Fruit fly (Drosophila melanogaster) whole organism, prepupa: ENCODE results near the gene CG12229.

Source experiments
- Blimp-1 ChIP-seq: fragments of 200-800 bp; sonication (Bioruptor generic); optimal IDR thresholded peaks from 3 replicates; lab custom pipeline; 2017; ENCODE audit warnings: missing biosample characterization, missing genetic modification characterization, mild to moderate bottlenecking, moderate library complexity, missing genetic modification reagents
- CG10631 ChIP-seq: fragments of 200-800 bp; sonication (Bioruptor generic); optimal IDR thresholded peaks from 2 replicates; lab custom pipeline; 2016; ENCODE audit warnings: missing biosample characterization, missing genetic modification characterization
- CG10669 ChIP-seq: fragments of 200-800 bp; sonication (Bioruptor generic); optimal IDR thresholded peaks from 3 replicates; lab custom pipeline; 2018; ENCODE audit warnings: missing biosample characterization, mild to moderate bottlenecking, missing genetic modification characterization, moderate library complexity
- CG11762 ChIP-seq: fragments of 200-800 bp; sonication (Bioruptor generic); optimal IDR thresholded peaks from 3 replicates; lab custom pipeline; 2016; ENCODE audit warnings: missing biosample characterization, missing genetic modification characterization; ENCODE audit not compliant: insufficient read depth
- CG11902 ChIP-seq: fragments of 200-800 bp; sonication (Bioruptor generic); optimal IDR thresholded peaks from 3 replicates; lab custom pipeline; 2016; ENCODE audit warnings: missing biosample characterization, missing genetic modification characterization
- CG15336 ChIP-seq: fragments of 200-800 bp; sonication (Bioruptor generic); IDR thresholded peaks from 2 replicates; pipeline ENCODE4 v1.3.6; 2022; ENCODE audit warnings: missing biosample characterization, missing genetic modification characterization
- CG16779 ChIP-seq: fragments of 200-800 bp; sonication (Bioruptor generic); optimal IDR thresholded peaks from 3 replicates; lab custom pipeline; 2017; ENCODE audit warnings: missing biosample characterization, mild to moderate bottlenecking, missing genetic modification characterization
- CG31627 ChIP-seq: fragments of 200-800 bp; sonication (Bioruptor generic); optimal IDR thresholded peaks from 3 replicates; lab custom pipeline; 2016; ENCODE audit warnings: missing biosample characterization, missing genetic modification characterization
- CG32006 ChIP-seq: fragments of 200-800 bp; sonication (Bioruptor generic); optimal IDR thresholded peaks from 3 replicates; lab custom pipeline; 2017; ENCODE audit warnings: missing biosample characterization, mild to moderate bottlenecking, missing genetic modification characterization
- CG6808 ChIP-seq: fragments of 200-800 bp; sonication (Bioruptor generic); optimal IDR thresholded peaks from 3 replicates; lab custom pipeline; 2017; ENCODE audit warnings: missing biosample characterization, missing genetic modification characterization, mild to moderate bottlenecking, moderate library complexity, missing genetic modification reagents
- CG6854 ChIP-seq: fragments of 200-800 bp; sonication (Bioruptor generic); optimal IDR thresholded peaks from 2 replicates; lab custom pipeline; 2017; ENCODE audit warnings: missing biosample characterization, mild to moderate bottlenecking, missing genetic modification characterization
- CG7368 ChIP-seq: fragments of 200-800 bp; sonication (Bioruptor generic); optimal IDR thresholded peaks from 3 replicates; lab custom pipeline; 2016; ENCODE audit warnings: missing biosample characterization, missing genetic modification characterization
- CG8119 ChIP-seq: fragments of 200-800 bp; sonication (Bioruptor generic); IDR thresholded peaks from 3 replicates; pipeline ENCODE4 v1.3.6; 2022; ENCODE audit warnings: missing biosample characterization, missing genetic modification characterization
- CG8319 ChIP-seq: fragments of 200-800 bp; sonication (Bioruptor generic); optimal IDR thresholded peaks from 3 replicates; lab custom pipeline; 2016; ENCODE audit warnings: missing biosample characterization, missing genetic modification characterization
- CG8632 ChIP-seq: fragments of 200-800 bp; sonication (Bioruptor generic); optimal IDR thresholded peaks from 3 replicates; lab custom pipeline; 2016; ENCODE audit warnings: missing biosample characterization, missing genetic modification characterization
- CG9139 ChIP-seq: fragments of 200-800 bp; sonication (Bioruptor generic); optimal IDR thresholded peaks from 3 replicates; lab custom pipeline; 2017; ENCODE audit warnings: missing biosample characterization, mild to moderate bottlenecking, missing genetic modification characterization
- Eip75B ChIP-seq: fragments of 200-800 bp; sonication (Bioruptor generic); optimal IDR thresholded peaks from 3 replicates; lab custom pipeline; 2016; ENCODE audit warnings: missing biosample characterization, missing genetic modification characterization
- Eip78C ChIP-seq: fragments of 200-800 bp; sonication (Bioruptor generic); peaks from one replicate; lab custom pipeline; 2016; ENCODE audit warnings: missing biosample characterization, missing genetic modification characterization
- Eip93F ChIP-seq: fragments of 200-800 bp; sonication (Bioruptor generic); optimal IDR thresholded peaks from 2 replicates; lab custom pipeline; 2016; ENCODE audit warnings: missing biosample characterization, mild to moderate bottlenecking, missing genetic modification characterization
- Ets21C ChIP-seq: fragments of 200-800 bp; sonication (Bioruptor generic); optimal IDR thresholded peaks from 3 replicates; lab custom pipeline; 2016; ENCODE audit warnings: missing biosample characterization, missing genetic modification characterization
- Ets96B ChIP-seq: fragments of 200-800 bp; optimal IDR thresholded peaks from 2 replicates; lab custom pipeline; 2019; ENCODE audit warnings: missing biosample characterization, mild to moderate bottlenecking, missing genetic modification characterization, moderate library complexity
- Gug ChIP-seq: fragments of 200-800 bp; sonication (Bioruptor generic); IDR thresholded peaks from 2 replicates; pipeline ENCODE4 v1.3.6; 2022; ENCODE audit warnings: missing biosample characterization, missing genetic modification characterization
- Hr38 ChIP-seq: sonication (Bioruptor generic); optimal IDR thresholded peaks from 2 replicates; lab custom pipeline; 2016; ENCODE audit warnings: missing biosample characterization, missing genetic modification characterization
- Hr4 ChIP-seq: fragments of 200-800 bp; sonication (Bioruptor generic); optimal IDR thresholded peaks from 3 replicates; lab custom pipeline; 2016; ENCODE audit warnings: missing biosample characterization, missing genetic modification characterization
- Lpt ChIP-seq: fragments of 200-800 bp; sonication (Bioruptor generic); optimal IDR thresholded peaks from 3 replicates; lab custom pipeline; 2016; ENCODE audit warnings: missing biosample characterization, missing genetic modification characterization
- Met ChIP-seq: fragments of 200-800 bp; sonication (Bioruptor generic); optimal IDR thresholded peaks from 3 replicates; lab custom pipeline; 2016; ENCODE audit warnings: missing biosample characterization, missing genetic modification characterization
- Sox102F ChIP-seq: fragments of 200-800 bp; sonication (Bioruptor generic); optimal IDR thresholded peaks from 2 replicates; lab custom pipeline; 2016; ENCODE audit warnings: missing biosample characterization, mild to moderate bottlenecking, missing genetic modification characterization
- Sox14 ChIP-seq: fragments of 200-800 bp; sonication (Bioruptor generic); optimal IDR thresholded peaks from 3 replicates; lab custom pipeline; 2016; ENCODE audit warnings: missing biosample characterization, missing genetic modification characterization
- achi ChIP-seq: fragments of 200-800 bp; sonication (Bioruptor generic); optimal IDR thresholded peaks from 3 replicates; lab custom pipeline; 2016; ENCODE audit warnings: missing biosample characterization, missing genetic modification characterization
- acj6 ChIP-seq: fragments of 200-800 bp; sonication (Bioruptor generic); optimal IDR thresholded peaks from 3 replicates; lab custom pipeline; 2016; ENCODE audit warnings: missing biosample characterization, missing genetic modification characterization
- dsx ChIP-seq: fragments of 200-800 bp; optimal IDR thresholded peaks from 3 replicates; lab custom pipeline; 2019; ENCODE audit warnings: missing biosample characterization, mild to moderate bottlenecking, missing genetic modification characterization, moderate library complexity; ENCODE audit not compliant: poor library complexity, severe bottlenecking
- eg ChIP-seq: fragments of 200-800 bp; sonication (Bioruptor generic); IDR thresholded peaks from 3 replicates; pipeline ENCODE4 v1.3.6; 2022; ENCODE audit warnings: missing biosample characterization, missing genetic modification characterization
- esn ChIP-seq: fragments of 200-800 bp; sonication (Bioruptor generic); optimal IDR thresholded peaks from 2 replicates; lab custom pipeline; 2016; ENCODE audit warnings: missing biosample characterization, mild to moderate bottlenecking, missing genetic modification characterization, moderate library complexity
- fd59A ChIP-seq: fragments of 200-800 bp; sonication (Bioruptor generic); optimal IDR thresholded peaks from 2 replicates; lab custom pipeline; 2017; ENCODE audit warnings: missing biosample characterization, mild to moderate bottlenecking, missing genetic modification characterization, missing genetic modification reagents
- fd85E ChIP-seq: fragments of 200-800 bp; sonication (Bioruptor generic); optimal IDR thresholded peaks from 3 replicates; lab custom pipeline; 2016; ENCODE audit warnings: missing biosample characterization, missing genetic modification characterization
- fkh ChIP-seq: fragments of 200-800 bp; sonication (Bioruptor generic); optimal IDR thresholded peaks from 3 replicates; lab custom pipeline; 2017; ENCODE audit warnings: missing biosample characterization, mild to moderate bottlenecking, missing genetic modification characterization, moderate library complexity
- net ChIP-seq: fragments of 200-800 bp; sonication (Bioruptor generic); optimal IDR thresholded peaks from 3 replicates; lab custom pipeline; 2016; ENCODE audit warnings: missing biosample characterization, missing genetic modification characterization
- pdm3 ChIP-seq: fragments of 200-800 bp; sonication (Bioruptor generic); optimal IDR thresholded peaks from 3 replicates; lab custom pipeline; 2016; ENCODE audit warnings: missing biosample characterization, missing genetic modification characterization
- spab ChIP-seq: fragments of 200-800 bp; sonication (Bioruptor generic); optimal IDR thresholded peaks from 2 replicates; lab custom pipeline; 2017; ENCODE audit warnings: missing biosample characterization, mild to moderate bottlenecking, missing genetic modification characterization, missing genetic modification reagents
- ss ChIP-seq, 2 experiments: fragments of 200-800 bp; sonication (Bioruptor generic); optimal IDR thresholded peaks; 2 replicates in 1 of 2; 3 replicates in 1 of 2; lab custom pipeline; 2017 to 2018; ENCODE audit warnings: mild to moderate bottlenecking in 2 of 2, missing biosample characterization in 2 of 2, missing genetic modification characterization in 2 of 2, moderate library complexity in 1 of 2
- svp ChIP-seq: fragments of 200-800 bp; sonication (Bioruptor generic); peaks from one replicate; lab custom pipeline; 2016; ENCODE audit warnings: missing biosample characterization, missing genetic modification characterization
- vri ChIP-seq: fragments of 200-800 bp; sonication (Bioruptor generic); optimal IDR thresholded peaks from 3 replicates; lab custom pipeline; 2016; ENCODE audit warnings: missing biosample characterization, mild to moderate bottlenecking, missing genetic modification characterization

Gene CG12229

DNA sequence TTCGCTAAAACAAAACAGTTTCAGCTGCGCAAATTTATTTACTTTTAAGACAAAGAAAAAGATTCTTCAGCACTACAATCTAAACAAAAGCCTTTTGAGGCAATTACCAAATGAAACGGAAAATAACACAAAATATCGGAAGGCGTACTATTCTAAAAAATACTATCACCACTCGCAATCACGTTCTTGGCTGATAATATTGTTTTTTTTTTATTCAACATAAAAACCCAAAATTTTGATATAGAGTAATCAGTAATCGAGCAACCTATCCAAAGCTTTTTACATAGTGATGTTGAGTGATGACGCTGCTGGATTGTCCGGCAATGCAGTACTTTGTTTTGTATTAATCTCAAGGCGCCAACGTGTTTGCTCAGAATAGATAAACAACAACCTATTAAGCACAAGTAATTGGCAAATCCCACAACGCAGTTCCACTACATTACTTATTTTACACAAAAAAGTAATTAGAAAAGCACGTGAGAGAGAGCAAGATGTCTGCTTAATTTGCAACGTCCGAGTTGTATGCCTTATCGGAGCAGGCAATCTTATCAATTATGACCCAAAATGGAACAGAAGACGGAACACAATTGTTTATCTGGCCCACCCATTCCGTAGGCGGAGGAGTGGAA is 5.2 kb downstream of the CG12229 start (continued):
- TF ChIP-seq CG16779 (tag; lab: Kevin White, UChicago): no peak
- no peak for TF ChIP-seq CG6808
- peak; percentile 27; the same call in 1 of the 2 replicates for TF ChIP-seq CG15336
- TF ChIP-seq pdm3: peak; percentile 14
- TF ChIP-seq esn (GFP tag; lab: Kevin White, UChicago): peak; percentile 31
- TF ChIP-seq spab: no peak
- no peak for TF ChIP-seq CG10669 (GFP tag; lab: Kevin White, UChicago)
- TF ChIP-seq Eip75B (GFP tag; lab: Kevin White, UChicago): no peak
- TF ChIP-seq achi (GFP tag; lab: Kevin White, UChicago): no peak
- TF ChIP-seq CG8319 (GFP tag; lab: Kevin White, UChicago): no peak
- TF ChIP-seq CG32006 (GFP tag; lab: Kevin White, UChicago): peak; percentile 50
- no peak for TF ChIP-seq Gug
- no peak for TF ChIP-seq CG7368 (GFP tag; lab: Kevin White, UChicago)
- no peak for TF ChIP-seq CG11902 (GFP tag; lab: Kevin White, UChicago)
- no peak for TF ChIP-seq dsx (GFP tag; lab: Kevin White, UChicago)
- peak; percentile 37 for TF ChIP-seq Sox14
- peak; percentile 7 for TF ChIP-seq CG31627
- peak; percentile 34 for TF ChIP-seq Eip93F
- peak; percentile 85 for TF ChIP-seq Eip78C (GFP tag; lab: Kevin White, UChicago)
- peak; percentile 37 for TF ChIP-seq fkh (GFP tag; lab: Kevin White, UChicago)
- TF ChIP-seq ss (GFP tag; optimal IDR thresholded peaks at IDR 0.05; lab: Kevin White, UChicago): no peak
- peak; percentile 26 for TF ChIP-seq CG10631 (GFP tag; lab: Kevin White, UChicago)
- no peak for TF ChIP-seq CG9139
- no peak for TF ChIP-seq Ets96B
- TF ChIP-seq Hr4: peak; percentile 39
- TF ChIP-seq fd59A (GFP tag; lab: Kevin White, UChicago): no peak
- TF ChIP-seq CG6854 (GFP tag; lab: Kevin White, UChicago): no peak
- TF ChIP-seq CG8632 (GFP tag; lab: Kevin White, UChicago): no peak
- no peak for TF ChIP-seq Blimp-1
- peak; percentile 29 for TF ChIP-seq Met (GFP tag; lab: Kevin White, UChicago)
- no peak for TF ChIP-seq fd85E (GFP tag; lab: Kevin White, UChicago)
- TF ChIP-seq svp (GFP tag; lab: Kevin White, UChicago): no peak
- peak; percentile 38 for TF ChIP-seq acj6 (GFP tag; lab: Kevin White, UChicago)
- no peak for TF ChIP-seq Lpt (GFP tag; lab: Kevin White, UChicago)
- no peak for TF ChIP-seq Ets21C (GFP tag; lab: Kevin White, UChicago)
- peak; percentile 24; the same call in 1 of the 3 replicates for TF ChIP-seq CG8119 (GFP tag; lab: Robert Waterston, UW)
- TF ChIP-seq Hr38 (GFP tag; lab: Kevin White, UChicago): no peak

dm6 chr3L:17430390-17430789 is 5.8 kb downstream of the CG12229 start:
- no peak for TF ChIP-seq CG11762 (GFP tag; lab: Kevin White, UChicago)
- TF ChIP-seq dsx (GFP tag; lab: Kevin White, UChicago): peak; percentile 32
- peak; percentile 26 for TF ChIP-seq vri (GFP tag; lab: Kevin White, UChicago)
- TF ChIP-seq eg (GFP tag; lab: Robert Waterston, UW): no peak
- TF ChIP-seq svp (GFP tag; lab: Kevin White, UChicago): peak; percentile 18
- TF ChIP-seq Sox102F (GFP tag; lab: Kevin White, UChicago): no peak
- TF ChIP-seq CG8119 (GFP tag; lab: Robert Waterston, UW): no peak
- TF ChIP-seq net (GFP tag; lab: Kevin White, UChicago): no peak
- TF ChIP-seq Blimp-1: peak; percentile 36
- TF ChIP-seq Eip93F: no peak
- TF ChIP-seq fkh (GFP tag; lab: Kevin White, UChicago): peak; percentile 68
